Fruit fly (Drosophila melanogaster) whole organism: Measurements from ENCODE around the gene CG17221.

ENCODE experiments used
- CG8478 ChIP-seq: fragments of >200 bp; optimal IDR thresholded peaks from 2 replicates; lab custom pipeline; 2018; ENCODE audit warnings: inconsistent platforms
- pan ChIP-seq: fragments of >200 bp; optimal IDR thresholded peaks from 2 replicates; lab custom pipeline; 2017

DNA sequence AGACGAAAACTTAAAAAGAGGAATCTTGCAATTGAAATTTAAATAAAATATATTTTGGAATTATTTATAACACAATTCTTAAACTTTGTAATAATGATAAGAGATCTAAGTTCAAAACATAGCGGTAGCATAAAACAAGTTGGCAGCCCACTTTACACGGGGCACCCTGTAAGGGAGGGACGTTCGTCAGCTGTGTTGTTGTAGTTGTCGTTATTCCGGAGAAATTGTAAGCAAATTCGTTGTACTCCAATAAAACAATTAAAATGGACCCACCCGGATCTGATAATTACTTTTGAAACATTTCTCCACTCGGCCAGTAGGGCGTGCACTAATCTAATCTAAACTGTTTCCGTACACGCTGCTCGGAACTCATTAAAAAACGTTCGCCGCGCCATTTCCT lies 9.4 kb upstream of the CG17221 start, which contains the start of gene GABPI:
- no peak for TF ChIP-seq CG8478 (lab: Kevin White, UChicago)
- TF ChIP-seq pan (lab: Kevin White, UChicago) = no peak
